Fruit fly (Drosophila melanogaster) whole organism, embryonic: ENCODE measurements around the gene CG10165.

Experiments
- B-H2 ChIP-seq: fragments of 200-800 bp; sonication (Bioruptor generic); optimal IDR thresholded peaks from 2 replicates; lab custom pipeline; 2018; ENCODE audit warnings: missing biosample characterization, mild to moderate bottlenecking, missing genetic modification characterization
- Blimp-1 ChIP-seq: fragments of 200-800 bp; sonication (Bioruptor generic); optimal IDR thresholded peaks from 3 replicates; lab custom pipeline; 2018; ENCODE audit warnings: missing biosample characterization, missing genetic modification characterization, mild to moderate bottlenecking, moderate library complexity, missing genetic modification reagents
- Bteb2 ChIP-seq: fragments of 200-800 bp; sonication (Bioruptor generic); optimal IDR thresholded peaks from 2 replicates; lab custom pipeline; 2016; ENCODE audit warnings: missing biosample characterization, missing genetic modification characterization
- CG10321 ChIP-seq: fragments of 200-800 bp; sonication (Bioruptor generic); IDR thresholded peaks from 2 replicates; pipeline ENCODE4 v1.3.6; 2022; ENCODE audit warnings: missing biosample characterization, missing genetic modification characterization
- CG10366 ChIP-seq: fragments of 200-800 bp; sonication (Bioruptor generic); IDR thresholded peaks from 2 replicates; pipeline ENCODE4 v1.3.6; 2022; ENCODE audit warnings: missing biosample characterization, missing genetic modification characterization
- CG10462 ChIP-seq: fragments of 200-800 bp; sonication (Bioruptor generic); optimal IDR thresholded peaks from 2 replicates; lab custom pipeline; 2016; ENCODE audit warnings: missing biosample characterization, missing genetic modification characterization
- CG10543 ChIP-seq: fragments of 200-800 bp; sonication (Bioruptor generic); optimal IDR thresholded peaks from 3 replicates; lab custom pipeline; 2017; ENCODE audit warnings: missing biosample characterization, mild to moderate bottlenecking, missing genetic modification characterization, moderate library complexity
- CG12104 ChIP-seq: fragments of 200-800 bp; sonication (Bioruptor generic); optimal IDR thresholded peaks from 3 replicates; lab custom pipeline; 2016; ENCODE audit warnings: missing biosample characterization, missing genetic modification characterization
- CG12155 ChIP-seq: fragments of 200-800 bp; sonication (Bioruptor generic); optimal IDR thresholded peaks from 3 replicates; lab custom pipeline; 2016; ENCODE audit warnings: missing biosample characterization, missing genetic modification characterization
- CG17359 ChIP-seq: fragments of 200-800 bp; sonication (Bioruptor generic); optimal IDR thresholded peaks from 3 replicates; lab custom pipeline; 2018; ENCODE audit warnings: missing biosample characterization, mild to moderate bottlenecking, missing genetic modification characterization, moderate library complexity
- CG2712 ChIP-seq: fragments of 200-800 bp; optimal IDR thresholded peaks from 3 replicates; lab custom pipeline; 2019; ENCODE audit warnings: missing biosample characterization, mild to moderate bottlenecking, missing genetic modification characterization, moderate library complexity
- CG30020 ChIP-seq: fragments of 200-800 bp; optimal IDR thresholded peaks from 2 replicates; lab custom pipeline; 2019; ENCODE audit warnings: missing biosample characterization, mild to moderate bottlenecking, missing genetic modification characterization, moderate library complexity
- CG34422 ChIP-seq: fragments of 200-800 bp; sonication (Bioruptor generic); IDR thresholded peaks from 3 replicates; pipeline ENCODE4 v1.3.6; 2022; ENCODE audit warnings: missing biosample characterization, missing genetic modification characterization
- CG4360 ChIP-seq: fragments of 200-800 bp; sonication (Bioruptor generic); IDR thresholded peaks from 2 replicates; pipeline ENCODE4 v1.3.6; 2022; ENCODE audit warnings: missing biosample characterization, missing genetic modification characterization
- Camta ChIP-seq: fragments of 200-800 bp; sonication (Bioruptor generic); optimal IDR thresholded peaks from 2 replicates; lab custom pipeline; 2016; ENCODE audit warnings: missing biosample characterization, missing genetic modification characterization
- Dll ChIP-seq: fragments of 200-800 bp; sonication (Bioruptor generic); IDR thresholded peaks from 4 replicates; pipeline ENCODE4 v1.3.6; 2022; ENCODE audit warnings: missing biosample characterization, missing genetic modification characterization; ENCODE audit not compliant: partially characterized antibody
- E2f2 ChIP-seq: fragments of 200-800 bp; sonication (Bioruptor generic); IDR thresholded peaks from 2 replicates; pipeline ENCODE4 v1.3.6; 2022; ENCODE audit warnings: missing biosample characterization, missing genetic modification characterization
- HLH3B ChIP-seq: fragments of 200-800 bp; sonication (Bioruptor generic); IDR thresholded peaks from 2 replicates; pipeline ENCODE4 v1.3.6; 2022; ENCODE audit warnings: missing biosample characterization, missing genetic modification characterization
- Hmr ChIP-seq: fragments of 200-800 bp; sonication (Bioruptor generic); optimal IDR thresholded peaks from 3 replicates; lab custom pipeline; 2017; ENCODE audit warnings: mild to moderate bottlenecking, missing biosample characterization, missing genetic modification reagents, missing genetic modification characterization
- Lpt ChIP-seq: fragments of >200 bp; optimal IDR thresholded peaks from 2 replicates; lab custom pipeline; 2018; ENCODE audit warnings: missing biosample characterization, missing genetic modification characterization
- MBD-R2 ChIP-seq: fragments of 200-800 bp; sonication (Bioruptor generic); IDR thresholded peaks from 2 replicates; pipeline ENCODE4 v1.3.6; 2022; ENCODE audit warnings: missing biosample characterization, missing genetic modification characterization
- Mad ChIP-seq: fragments of 200-800 bp; sonication (Bioruptor generic); optimal IDR thresholded peaks from 2 replicates; lab custom pipeline; 2016; ENCODE audit warnings: missing biosample characterization, missing genetic modification characterization
- Max ChIP-seq: fragments of 200-800 bp; sonication (Bioruptor generic); optimal IDR thresholded peaks from 2 replicates; lab custom pipeline; 2016; ENCODE audit warnings: missing biosample characterization, mild to moderate bottlenecking, missing genetic modification characterization
- Med ChIP-seq: fragments of 200-800 bp; sonication (Bioruptor generic); peaks from one replicate; lab custom pipeline; 2016; ENCODE audit warnings: missing biosample characterization, missing genetic modification characterization, mild to moderate bottlenecking, inconsistent platforms, moderate library complexity
- Mrtf ChIP-seq: fragments of 200-800 bp; sonication (Bioruptor generic); IDR thresholded peaks from 3 replicates; pipeline ENCODE4 v1.3.6; 2022; ENCODE audit warnings: missing biosample characterization, missing genetic modification characterization
- Oaz ChIP-seq: fragments of 200-800 bp; sonication (Bioruptor generic); IDR thresholded peaks from 2 replicates; pipeline ENCODE4 v1.3.6; 2022; ENCODE audit warnings: missing biosample characterization, missing genetic modification characterization
- Opbp ChIP-seq: fragments of 200-800 bp; sonication (Bioruptor generic); IDR thresholded peaks from 3 replicates; pipeline ENCODE4 v1.3.6; 2022; ENCODE audit warnings: missing biosample characterization, missing genetic modification characterization; ENCODE audit not compliant: partially characterized antibody
- Sin3A ChIP-seq: fragments of >200 bp; optimal IDR thresholded peaks from 2 replicates; lab custom pipeline; 2018
- Sox102F ChIP-seq: fragments of 200-800 bp; sonication (Bioruptor generic); optimal IDR thresholded peaks from 2 replicates; lab custom pipeline; 2018; ENCODE audit warnings: missing biosample characterization, mild to moderate bottlenecking, missing genetic modification characterization, moderate library complexity
- bab2 ChIP-seq: fragments of 200-800 bp; sonication (Bioruptor generic); optimal IDR thresholded peaks from 2 replicates; lab custom pipeline; 2016; ENCODE audit warnings: missing biosample characterization, missing genetic modification characterization
- bsh ChIP-seq, 2 experiments: fragments of 200-800 bp; sonication (Bioruptor generic); optimal IDR thresholded peaks; 2 replicates each; lab custom pipeline; 2017 to 2018; ENCODE audit warnings: mild to moderate bottlenecking in 2 of 2, missing biosample characterization in 2 of 2, missing genetic modification characterization in 2 of 2, moderate library complexity in 1 of 2
- dan ChIP-seq: fragments of 200-800 bp; sonication (Bioruptor generic); IDR thresholded peaks from 2 replicates; pipeline ENCODE4 v1.3.6; 2022; ENCODE audit warnings: missing biosample characterization, missing genetic modification characterization
- esg ChIP-seq: fragments of 200-800 bp; sonication (Bioruptor generic); conservative IDR thresholded peaks from 2 replicates; pipeline ENCODE4 v1.3.6; 2022; ENCODE audit warnings: missing biosample characterization, missing genetic modification characterization
- exex ChIP-seq: fragments of 200-800 bp; sonication (Bioruptor generic); optimal IDR thresholded peaks from 4 replicates; lab custom pipeline; 2018; ENCODE audit warnings: missing biosample characterization, mild to moderate bottlenecking, missing genetic modification characterization, moderate library complexity
- gem ChIP-seq: fragments of 200-800 bp; sonication (Bioruptor generic); optimal IDR thresholded peaks from 2 replicates; lab custom pipeline; 2019; ENCODE audit warnings: missing biosample characterization, mild to moderate bottlenecking, missing genetic modification characterization, moderate library complexity
- grn ChIP-seq: fragments of 200-800 bp; sonication (Bioruptor generic); optimal IDR thresholded peaks from 3 replicates; lab custom pipeline; 2017; ENCODE audit warnings: missing biosample characterization, missing genetic modification characterization
- kah ChIP-seq: fragments of 200-800 bp; sonication (Bioruptor generic); optimal IDR thresholded peaks from 2 replicates; lab custom pipeline; 2018; ENCODE audit warnings: missing biosample characterization, mild to moderate bottlenecking, missing genetic modification characterization
- lilli ChIP-seq: fragments of 200-800 bp; sonication (Bioruptor generic); optimal IDR thresholded peaks from 3 replicates; lab custom pipeline; 2016; ENCODE audit warnings: missing biosample characterization, missing genetic modification characterization
- nerfin-1 ChIP-seq: fragments of 200-800 bp; sonication (Bioruptor generic); optimal IDR thresholded peaks from 3 replicates; lab custom pipeline; 2019; ENCODE audit warnings: missing biosample characterization, mild to moderate bottlenecking, missing genetic modification characterization, moderate library complexity
- nmo ChIP-seq: fragments of 200-800 bp; sonication (Bioruptor generic); optimal IDR thresholded peaks from 2 replicates; lab custom pipeline; 2018; ENCODE audit warnings: missing biosample characterization, mild to moderate bottlenecking, missing genetic modification characterization, moderate library complexity
- onecut ChIP-seq: fragments of 200-800 bp; sonication (Bioruptor generic); IDR thresholded peaks from 2 replicates; pipeline ENCODE4 v1.3.6; 2022; ENCODE audit warnings: missing biosample characterization, missing genetic modification characterization
- pan ChIP-seq, 4 experiments: fragments of >200 bp in 3 of 4; fragments of 200-800 bp in 1 of 4; sonication (Bioruptor generic) in 1 of 4; optimal IDR thresholded peaks in 3 of 4; IDR thresholded peaks in 1 of 4; 2 replicates each; pipeline versions ENCODE4 v1.3.6 to Lab custom; 2017 to 2022; ENCODE audit warnings: missing biosample characterization in 2 of 4, missing genetic modification characterization in 2 of 4, mixed read lengths in 1 of 4
- peb ChIP-seq: fragments of 200-800 bp; sonication (Bioruptor generic); IDR thresholded peaks from 2 replicates; pipeline ENCODE4 v1.3.6; 2022; ENCODE audit warnings: missing biosample characterization, missing genetic modification characterization
- pfk ChIP-seq: fragments of 200-800 bp; sonication (Bioruptor generic); optimal IDR thresholded peaks from 2 replicates; lab custom pipeline; 2018; ENCODE audit warnings: missing biosample characterization, mild to moderate bottlenecking, missing genetic modification characterization, moderate library complexity
- pros ChIP-seq: fragments of 200-800 bp; sonication (Bioruptor generic); optimal IDR thresholded peaks from 3 replicates; lab custom pipeline; 2019; ENCODE audit warnings: missing biosample characterization, mild to moderate bottlenecking, missing genetic modification characterization, moderate library complexity
- psq ChIP-seq: fragments of 200-800 bp; sonication (Bioruptor generic); optimal IDR thresholded peaks from 2 replicates; lab custom pipeline; 2017; ENCODE audit warnings: missing biosample characterization, missing genetic modification characterization
- run ChIP-seq: fragments of 200-800 bp; sonication (Bioruptor generic); optimal IDR thresholded peaks from 3 replicates; lab custom pipeline; 2018; ENCODE audit warnings: missing biosample characterization, mild to moderate bottlenecking, missing genetic modification characterization
- salm ChIP-seq: fragments of 200-800 bp; sonication (Bioruptor generic); optimal IDR thresholded peaks from 2 replicates; lab custom pipeline; 2018; ENCODE audit warnings: missing biosample characterization, mild to moderate bottlenecking, missing genetic modification characterization
- sd ChIP-seq: fragments of 200-800 bp; sonication (Bioruptor generic); optimal IDR thresholded peaks from 3 replicates; lab custom pipeline; 2018; ENCODE audit warnings: missing biosample characterization, mild to moderate bottlenecking, missing genetic modification characterization, moderate library complexity
- sens ChIP-seq: fragments of 200-800 bp; sonication (Bioruptor generic); peaks from one replicate; lab custom pipeline; 2016; ENCODE audit warnings: missing biosample characterization, missing genetic modification characterization
- tin ChIP-seq: fragments of 200-800 bp; sonication (Bioruptor generic); optimal IDR thresholded peaks from 3 replicates; lab custom pipeline; 2016; ENCODE audit warnings: missing biosample characterization, missing genetic modification characterization
- toy ChIP-seq: fragments of 200-800 bp; sonication (Bioruptor generic); IDR thresholded peaks from 2 replicates; pipeline ENCODE4 v1.3.6; 2022; ENCODE audit warnings: missing biosample characterization, missing genetic modification characterization

The CG10165 gene

dm6 chr2L:19535234-19535633 lies 5.1 kb upstream of the CG10165 start, which contains the start of gene CG31697 (continued):
- TF ChIP-seq Oaz (GFP tag; lab: Robert Waterston, UW), result no peak
- TF ChIP-seq onecut (GFP tag; lab: Robert Waterston, UW), result no peak
- TF ChIP-seq kah (GFP tag; lab: Kevin White, UChicago), result no peak
- TF ChIP-seq peb (GFP tag; lab: Robert Waterston, UW), result no peak
- no peak for TF ChIP-seq Mrtf (GFP tag; lab: Robert Waterston, UW)
- no peak for TF ChIP-seq dan (GFP tag; lab: Robert Waterston, UW)
- TF ChIP-seq CG10543 (GFP tag; lab: Kevin White, UChicago), result no peak
- no peak for TF ChIP-seq salm (tag; lab: Kevin White, UChicago)
- TF ChIP-seq psq (GFP tag; lab: Kevin White, UChicago), result no peak
- no peak for TF ChIP-seq bab2 (GFP tag; lab: Kevin White, UChicago)
- no peak for TF ChIP-seq bsh (GFP tag; optimal IDR thresholded peaks at IDR 0.05; lab: Kevin White, UChicago)
- TF ChIP-seq CG4360 (GFP tag; lab: Robert Waterston, UW), result no peak
- TF ChIP-seq Bteb2, result no peak
- no peak for TF ChIP-seq toy (GFP tag; lab: Robert Waterston, UW)
- TF ChIP-seq pan (optimal IDR thresholded peaks at IDR 0.05; lab: Kevin White, UChicago), result no peak
- TF ChIP-seq pan (GFP tag; optimal IDR thresholded peaks at IDR 0.05 in 1 of 2, IDR thresholded peaks at IDR 0.05 in 1 of 2), result no peak
- TF ChIP-seq Sin3A, result no peak
- TF ChIP-seq grn (GFP tag; lab: Kevin White, UChicago), result peak; percentile 21
- no peak for TF ChIP-seq Blimp-1
- peak; percentile 43 for TF ChIP-seq Med (GFP tag; lab: Kevin White, UChicago)
- TF ChIP-seq CG34422, result no peak
- no peak for TF ChIP-seq gem (tag; lab: Kevin White, UChicago)
- TF ChIP-seq pfk (GFP tag; lab: Kevin White, UChicago), result no peak
- no peak for TF ChIP-seq MBD-R2 (GFP tag; lab: Robert Waterston, UW)
- TF ChIP-seq HLH3B, result no peak
- TF ChIP-seq tin (GFP tag; lab: Kevin White, UChicago), result no peak
- TF ChIP-seq E2f2 (GFP tag; lab: Robert Waterston, UW), result no peak
- TF ChIP-seq CG30020 (tag; lab: Kevin White, UChicago), result no peak
- TF ChIP-seq sd (tag; lab: Kevin White, UChicago), result peak; percentile 69
- no peak for TF ChIP-seq lilli (GFP tag; lab: Kevin White, UChicago)
- TF ChIP-seq nerfin-1 (tag; lab: Kevin White, UChicago), result peak; percentile 76
- TF ChIP-seq sens, result peak; percentile 56
- no peak for TF ChIP-seq Hmr (GFP tag; lab: Kevin White, UChicago)
- no peak for TF ChIP-seq nmo (GFP tag; lab: Kevin White, UChicago)
- peak; percentile 78 for TF ChIP-seq exex (tag; lab: Kevin White, UChicago)
- TF ChIP-seq B-H2, result no peak
- TF ChIP-seq Opbp (GFP tag; lab: Robert Waterston, UW), result no peak
- no peak for TF ChIP-seq CG10366
- TF ChIP-seq Camta, result no peak
- no peak for TF ChIP-seq Mad (GFP tag; lab: Kevin White, UChicago)
- no peak for TF ChIP-seq Sox102F (GFP tag; lab: Kevin White, UChicago)
- TF ChIP-seq esg, result no peak
- TF ChIP-seq run (tag; lab: Kevin White, UChicago), result no peak
- TF ChIP-seq CG12104, result no peak
- TF ChIP-seq CG10462 (GFP tag; lab: Kevin White, UChicago), result no peak
- no peak for TF ChIP-seq CG10321 (GFP tag; lab: Robert Waterston, UW)
- TF ChIP-seq Lpt, result no peak
- TF ChIP-seq CG12155 (GFP tag; lab: Kevin White, UChicago), result no peak
- no peak for TF ChIP-seq Max (GFP tag; lab: Kevin White, UChicago)
- no peak for TF ChIP-seq CG17359 (tag; lab: Kevin White, UChicago)
- TF ChIP-seq Dll (GFP tag; lab: Robert Waterston, UW), result no peak
- TF ChIP-seq CG2712 (tag; lab: Kevin White, UChicago), result no peak
- no peak for TF ChIP-seq pros (GFP tag; lab: Kevin White, UChicago)
